Fruit fly (Drosophila melanogaster) whole organism: Measurements from ENCODE around the gene CG9784.

ENCODE experiments used
- pan ChIP-seq: fragments of >200 bp; optimal IDR thresholded peaks from 2 replicates; lab custom pipeline; 2017
- psq ChIP-seq: fragments of >200 bp; optimal IDR thresholded peaks from 2 replicates; lab custom pipeline; 2017

DNA sequence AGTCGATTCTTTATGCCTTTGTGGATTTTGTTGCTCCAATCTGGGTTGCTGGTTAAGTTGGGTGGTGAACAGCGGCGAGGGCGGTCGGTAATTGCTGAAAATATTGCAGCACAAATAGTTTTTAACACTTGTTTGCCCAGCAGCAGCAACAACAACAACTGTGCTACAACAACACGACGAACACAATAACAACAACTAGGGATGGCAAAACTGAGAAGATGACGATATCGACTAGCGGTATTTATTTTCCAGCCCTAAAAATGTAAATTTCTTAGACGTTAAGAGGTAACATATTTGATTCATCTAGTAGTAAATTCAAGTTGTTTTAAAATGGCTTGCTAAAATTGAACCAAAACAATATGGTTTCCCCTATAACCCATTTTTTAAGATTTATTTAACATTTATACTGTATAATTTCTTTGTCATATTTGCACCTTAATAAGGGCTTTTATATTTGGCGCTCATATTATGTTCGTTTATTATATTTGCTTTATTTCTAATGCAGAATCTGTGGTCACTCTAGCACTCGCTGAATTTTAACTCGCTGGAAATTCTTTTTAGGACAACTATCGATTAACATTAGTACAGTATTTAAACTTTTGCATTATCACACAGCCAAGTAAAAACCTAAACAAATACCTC is 558 bp downstream of the CG9784 start:
- TF ChIP-seq pan (lab: Kevin White, UChicago), result no peak
- no peak for TF ChIP-seq psq (lab: Kevin White, UChicago)
